Worm (Caenorhabditis elegans): ENCODE measurements around the gene C56G2.9.

C56G2.9 gene

DNA sequence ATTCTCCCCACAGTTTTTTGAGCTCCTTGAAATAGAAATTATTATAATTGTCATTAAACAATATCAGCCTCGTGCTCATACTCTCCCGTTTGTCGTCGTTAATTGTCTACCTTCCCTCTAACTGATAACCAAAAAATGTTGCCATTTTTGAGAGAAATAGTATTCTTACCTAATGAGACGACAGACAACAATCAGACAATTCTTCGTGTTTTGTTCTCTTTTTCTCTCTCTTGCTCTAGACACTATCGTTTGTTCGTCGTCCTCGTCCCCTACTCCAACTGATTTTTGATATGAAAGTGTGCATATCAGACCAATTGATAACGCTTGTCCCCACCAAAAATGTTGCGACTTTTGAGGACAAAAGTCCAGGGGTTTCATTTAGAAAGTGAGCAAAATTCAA lies 18.4 kb upstream of the C56G2.9 start:
- TF ChIP-seq nhr-77 (tag; optimal IDR thresholded peaks at IDR 0.05), result peak; percentile 41
- TF ChIP-seq zip-2 (tag; optimal IDR thresholded peaks at IDR 0.05), result peak; percentile 25
- TF ChIP-seq mep-1 (tag; optimal IDR thresholded peaks at IDR 0.05), result peak; percentile 32
- no peak for TF ChIP-seq mxl-2 (GFP tag; conservative IDR thresholded peaks at IDR 0.05)
- TF ChIP-seq dmd-8 (GFP tag; IDR thresholded peaks at IDR 0.05), result no peak
- no peak for TF ChIP-seq ceh-20 (GFP tag; IDR thresholded peaks at IDR 0.05)
- no peak for TF ChIP-seq skn-1 (tag; optimal IDR thresholded peaks at IDR 0.05)
- TF ChIP-seq vab-7 (GFP tag; IDR thresholded peaks at IDR 0.05), result no peak
- no peak for TF ChIP-seq D1046.2 (GFP tag; IDR thresholded peaks at IDR 0.05)
- no peak for TF ChIP-seq Y5F2A.4 (GFP tag; optimal IDR thresholded peaks at IDR 0.05)
- TF ChIP-seq duxl-1 (tag; optimal IDR thresholded peaks at IDR 0.05; ENCODE audit: poor library complexity), result no peak
- TF ChIP-seq nhr-10 (tag; optimal IDR thresholded peaks at IDR 0.05), result no peak
- TF ChIP-seq ceh-62 (tag; optimal IDR thresholded peaks at IDR 0.05), result no peak
- TF ChIP-seq lin-13 (GFP tag; optimal IDR thresholded peaks at IDR 0.05), result peak; percentile 7
- TF ChIP-seq lin-15B (tag; optimal IDR thresholded peaks at IDR 0.05), result no peak
- no peak for TF ChIP-seq F37D6.2 (tag; optimal IDR thresholded peaks at IDR 0.05)
- peak; percentile 84 for TF ChIP-seq nhr-28 (tag; optimal IDR thresholded peaks at IDR 0.05)
- peak; percentile 50 for TF ChIP-seq nhr-48 (tag; optimal IDR thresholded peaks at IDR 0.05)
- no peak for TF ChIP-seq daf-8 (GFP tag; IDR thresholded peaks at IDR 0.05)
- no peak for TF ChIP-seq ceh-28 (tag; optimal IDR thresholded peaks at IDR 0.05)
- TF ChIP-seq ceh-44 (GFP tag; IDR thresholded peaks at IDR 0.05), result no peak
- no peak for TF ChIP-seq Y75B8A.6 (GFP tag; IDR thresholded peaks at IDR 0.05)
- TF ChIP-seq daf-16 (GFP tag; optimal IDR thresholded peaks at IDR 0.05), result peak in 1 of 2 experiments; percentile 15
- TF ChIP-seq daf-16 (tag; optimal IDR thresholded peaks at IDR 0.05), result peak; percentile 80
- TF ChIP-seq mdl-1 (tag; optimal IDR thresholded peaks at IDR 0.05), result peak in 1 of 2 experiments; percentile 66
- TF ChIP-seq T20F7.1 (GFP tag; optimal IDR thresholded peaks at IDR 0.05), result peak; percentile 46
- TF ChIP-seq arid-1 (GFP tag; conservative IDR thresholded peaks at IDR 0.05), result no peak
- no peak for TF ChIP-seq cey-2 (tag; optimal IDR thresholded peaks at IDR 0.05; ENCODE audit: borderline replicate concordance, insufficient read depth)
- TF ChIP-seq ztf-7 (tag; optimal IDR thresholded peaks at IDR 0.05), result peak; percentile 4
- peak; percentile 25 to 34 for TF ChIP-seq lsy-2 (tag; optimal IDR thresholded peaks at IDR 0.05)
- TF ChIP-seq zag-1 (tag; optimal IDR thresholded peaks at IDR 0.05), result no peak
- TF ChIP-seq lin-1 (GFP tag; IDR thresholded peaks at IDR 0.05), result peak; percentile 55; the same call in 1 of the 2 replicates
- TF ChIP-seq snpc-1.2 (GFP tag; IDR thresholded peaks at IDR 0.05), result no peak
- no peak for TF ChIP-seq Y105C5A.15 (GFP tag; IDR thresholded peaks at IDR 0.05)
- TF ChIP-seq F44E2.7 (GFP tag; IDR thresholded peaks at IDR 0.05), result no peak
- TF ChIP-seq snpc-4 (tag; optimal IDR thresholded peaks at IDR 0.05), result no peak
- TF ChIP-seq aha-1 (tag), result peak; percentile 7
- no peak for TF ChIP-seq mxl-3 (GFP tag; optimal IDR thresholded peaks at IDR 0.05)
- TF ChIP-seq spr-3 (GFP tag; optimal IDR thresholded peaks at IDR 0.05), result no peak
- TF ChIP-seq madf-5 (GFP tag; IDR thresholded peaks at IDR 0.05), result no peak
- no peak for TF ChIP-seq sdz-12 (GFP tag; optimal IDR thresholded peaks at IDR 0.05)
- no peak for TF ChIP-seq F49E8.2 (tag; optimal IDR thresholded peaks at IDR 0.05; ENCODE audit: borderline replicate concordance)
- TF ChIP-seq hlh-30 (tag; optimal IDR thresholded peaks at IDR 0.05; ENCODE audit: insufficient read depth), result peak; percentile 35
- TF ChIP-seq tra-1 (GFP tag; IDR thresholded peaks at IDR 0.05), result no peak
- peak; percentile 95 for TF ChIP-seq pqm-1 (tag; optimal IDR thresholded peaks at IDR 0.05)
- peak; percentile 89 for TF ChIP-seq hlh-11 (tag; optimal IDR thresholded peaks at IDR 0.05)
- peak; percentile 61; the same call in 1 of the 2 replicates for TF ChIP-seq php-3 (GFP tag; IDR thresholded peaks at IDR 0.05)
- no peak for TF ChIP-seq nhr-25 (tag; optimal IDR thresholded peaks at IDR 0.05; ENCODE audit: borderline replicate concordance, insufficient read depth)
- peak; percentile 93 for TF ChIP-seq dmd-6 (GFP tag; IDR thresholded peaks at IDR 0.05)
- TF ChIP-seq nhr-11 (tag; optimal IDR thresholded peaks at IDR 0.05), result no peak
- no peak for TF ChIP-seq aly-2 (tag; optimal IDR thresholded peaks at IDR 0.05)
- peak; percentile 88 for TF ChIP-seq dve-1 (tag; optimal IDR thresholded peaks at IDR 0.05; ENCODE audit: insufficient read depth)

All from whole organism, L4 larva.